Fruit fly (Drosophila melanogaster) whole organism, pupa: ENCODE data around the gene CG8461.

ENCODE experiments used
- CG12605 ChIP-seq: fragments of 200-800 bp; sonication (Bioruptor generic); IDR thresholded peaks from 2 replicates; pipeline ENCODE4 v1.3.6; 2022; ENCODE audit warnings: missing biosample characterization, missing genetic modification characterization
- CG13204 ChIP-seq: fragments of 200-800 bp; sonication (Bioruptor generic); optimal IDR thresholded peaks from 2 replicates; lab custom pipeline; 2018; ENCODE audit warnings: missing biosample characterization, mild to moderate bottlenecking, missing genetic modification characterization, moderate library complexity
- CG32121 ChIP-seq: fragments of 200-800 bp; sonication (Bioruptor generic); IDR thresholded peaks from 2 replicates; pipeline ENCODE4 v1.3.6; 2022; ENCODE audit warnings: missing biosample characterization, missing genetic modification characterization
- CG34367 ChIP-seq: fragments of 200-800 bp; sonication (Bioruptor generic); optimal IDR thresholded peaks from 2 replicates; lab custom pipeline; 2018; ENCODE audit warnings: missing biosample characterization, mild to moderate bottlenecking, missing genetic modification characterization
- CG4496 ChIP-seq: fragments of 200-800 bp; sonication (Bioruptor generic); IDR thresholded peaks from 3 replicates; pipeline ENCODE4 v1.3.6; 2022; ENCODE audit warnings: missing biosample characterization, missing genetic modification characterization
- CG8159 ChIP-seq: fragments of 200-800 bp; sonication (Bioruptor generic); optimal IDR thresholded peaks from 3 replicates; lab custom pipeline; 2018; ENCODE audit warnings: missing biosample characterization, mild to moderate bottlenecking, missing genetic modification characterization, moderate library complexity
- CG9948 ChIP-seq: fragments of 200-800 bp; sonication (Bioruptor generic); optimal IDR thresholded peaks from 2 replicates; lab custom pipeline; 2018; ENCODE audit warnings: missing biosample characterization, mild to moderate bottlenecking, missing genetic modification characterization, moderate library complexity
- D1 ChIP-seq: fragments of 200-800 bp; sonication (Bioruptor generic); optimal IDR thresholded peaks from 2 replicates; lab custom pipeline; 2018; ENCODE audit warnings: missing biosample characterization, mild to moderate bottlenecking, missing genetic modification characterization, moderate library complexity
- EcR ChIP-seq: fragments of 200-800 bp; sonication (Bioruptor generic); optimal IDR thresholded peaks from 3 replicates; lab custom pipeline; 2019; ENCODE audit warnings: missing biosample characterization, missing genetic modification characterization, mild to moderate bottlenecking, moderate library complexity, missing genetic modification reagents
- Ets98B ChIP-seq: fragments of 200-800 bp; sonication (Bioruptor generic); IDR thresholded peaks from 2 replicates; pipeline ENCODE4 v1.3.6; 2022; ENCODE audit warnings: missing biosample characterization, missing genetic modification characterization
- Pif1A ChIP-seq: fragments of 200-800 bp; sonication (Bioruptor generic); optimal IDR thresholded peaks from 3 replicates; lab custom pipeline; 2016; ENCODE audit warnings: missing biosample characterization, missing genetic modification characterization
- Snoo ChIP-seq: fragments of 200-800 bp; sonication (Bioruptor generic); optimal IDR thresholded peaks from 3 replicates; lab custom pipeline; 2017; ENCODE audit warnings: missing biosample characterization, mild to moderate bottlenecking, missing genetic modification characterization, inconsistent platforms
- fd96Ca ChIP-seq: fragments of 200-800 bp; sonication (Bioruptor generic); IDR thresholded peaks from 3 replicates; pipeline ENCODE4 v1.3.6; 2022; ENCODE audit warnings: missing biosample characterization, missing genetic modification characterization
- gl ChIP-seq: fragments of 200-800 bp; sonication (Bioruptor generic); optimal IDR thresholded peaks from 2 replicates; lab custom pipeline; 2018; ENCODE audit warnings: missing biosample characterization, mild to moderate bottlenecking, missing genetic modification characterization

DNA sequence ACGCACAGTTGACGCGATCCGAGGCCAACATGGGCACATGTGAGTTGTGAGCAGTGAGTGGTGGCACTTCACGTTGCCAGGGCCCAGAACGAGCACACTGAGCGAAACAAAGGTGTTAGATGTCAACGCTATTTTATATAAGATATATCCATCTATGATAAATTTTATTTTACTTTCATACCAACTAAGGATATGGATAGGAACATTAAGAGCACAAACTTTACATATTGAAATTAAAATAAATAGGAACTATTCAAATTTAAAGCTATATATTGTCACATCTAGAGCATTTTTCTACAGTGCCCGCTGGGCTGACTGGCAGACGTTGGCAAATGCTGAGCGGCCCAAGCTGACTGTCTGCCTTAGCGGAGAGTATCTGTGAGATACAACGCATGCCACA, 43.7 kb downstream of the CG8461 start:
- TF ChIP-seq CG12605 (peak; percentile 30; the same call in 1 of the 2 replicates), Pif1A (peak; percentile 66), D1 (tag; lab: Kevin White, UChicago) (peak; percentile 19), CG9948 (tag; lab: Kevin White, UChicago) (peak; percentile 66), Ets98B (GFP tag; lab: Robert Waterston, UW) (peak; percentile 56), CG4496 (peak; percentile 78), CG32121 (GFP tag; lab: Robert Waterston, UW) (peak; percentile 54; the same call in 1 of the 2 replicates), CG8159 (tag; lab: Kevin White, UChicago) (peak; percentile 49), fd96Ca (GFP tag; lab: Robert Waterston, UW) (peak; percentile 58; the same call in 1 of the 3 replicates), EcR (GFP tag; lab: Kevin White, UChicago) (no peak), CG34367 (peak; percentile 42), Snoo (no peak), gl (tag; lab: Kevin White, UChicago) (no peak), CG13204 (GFP tag; lab: Kevin White, UChicago) (peak; percentile 16)
